Worm (Caenorhabditis elegans): ENCODE results near the gene Y77E11A.7.
A peak's percentile ranks its signal among the peaks of the same experiment; 100 is the strongest.

Gene Y77E11A.7

DNA sequence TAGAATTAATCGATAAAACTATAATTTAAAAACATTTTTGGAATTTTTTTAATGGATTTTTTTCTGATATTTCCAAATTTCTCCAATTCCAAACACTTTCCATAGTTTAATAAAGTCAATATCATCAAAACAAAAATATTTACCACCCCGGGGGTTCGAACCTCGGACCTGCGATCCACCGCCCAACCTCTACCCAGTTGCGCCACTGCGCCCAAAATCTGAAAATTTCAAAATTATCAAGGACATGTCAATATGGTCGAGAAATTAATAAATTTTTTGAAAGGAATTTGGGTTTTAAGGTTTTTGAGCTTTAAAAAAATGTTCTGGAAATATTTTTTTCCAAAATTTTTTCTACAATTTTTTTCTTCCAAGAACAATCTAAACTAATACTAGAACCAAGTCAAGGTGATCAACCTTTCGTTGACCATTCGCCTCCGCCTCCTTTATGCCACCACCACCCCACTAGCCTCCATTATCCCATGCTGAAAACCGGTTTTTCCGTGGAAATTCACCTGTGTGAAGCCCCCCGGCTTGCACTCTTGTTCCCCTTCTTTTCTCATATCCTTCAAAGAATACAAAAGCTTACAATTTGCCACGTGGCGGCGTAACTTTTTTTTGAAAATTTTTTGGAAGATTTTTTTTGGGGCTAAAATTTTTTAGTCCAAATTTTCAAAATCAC, 37.9 kb downstream of the Y77E11A.7 start (continued):
- TF ChIP-seq hlh-30 (tag; optimal IDR thresholded peaks at IDR 0.05; ENCODE audit: insufficient read depth): no peak

DNA sequence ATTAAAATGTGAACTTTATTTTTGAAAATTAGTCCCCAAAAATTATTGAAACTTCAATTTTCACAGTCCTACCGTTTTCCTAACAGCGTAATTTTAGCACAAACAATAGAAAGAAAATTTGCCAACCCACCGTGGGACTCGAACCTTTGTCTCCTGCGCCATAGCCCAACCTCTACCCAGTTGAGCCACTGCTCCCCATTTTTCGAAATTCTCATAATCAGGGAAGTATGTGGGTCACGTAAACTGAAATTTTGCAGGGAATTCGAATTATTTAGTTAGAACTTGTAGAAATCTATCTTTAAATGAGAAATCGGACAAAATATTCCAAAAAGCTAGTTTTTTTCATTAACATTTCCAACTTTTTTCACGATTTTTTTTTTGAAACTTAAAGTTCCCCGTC, 39.3 kb downstream of the Y77E11A.7 start:
- TF ChIP-seq dmd-4 (tag; optimal IDR thresholded peaks at IDR 0.05; ENCODE audit: borderline replicate concordance) (no peak), sox-2 (GFP tag; IDR thresholded peaks at IDR 0.05) (peak; percentile 6; the same call in 1 of the 2 replicates)

DNA sequence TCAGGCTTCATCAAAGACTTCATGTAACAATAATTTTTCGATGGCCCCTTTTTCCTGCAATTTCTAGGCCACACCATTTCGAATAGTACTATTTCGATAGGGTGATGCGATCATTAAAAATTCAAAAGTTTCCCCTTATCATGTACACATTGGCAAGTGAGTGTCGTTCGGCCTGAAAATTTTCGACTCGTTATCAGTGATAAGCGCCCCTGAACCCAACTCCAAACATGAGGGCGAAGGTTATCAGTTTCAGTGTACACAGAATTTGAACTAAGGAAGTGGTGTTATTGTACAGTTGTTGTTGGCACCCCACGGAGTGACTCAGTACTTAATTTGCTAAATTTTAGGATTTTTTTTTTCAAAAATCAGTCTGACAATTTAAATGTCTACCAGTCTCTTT, 40.7 kb downstream of the Y77E11A.7 start:
- TF ChIP-seq C38D4.7 (GFP tag; optimal IDR thresholded peaks at IDR 0.05) (no peak), ceh-48 (tag; optimal IDR thresholded peaks at IDR 0.05) (no peak), npax-4 (tag; optimal IDR thresholded peaks at IDR 0.05) (no peak), elt-2 (tag; optimal IDR thresholded peaks at IDR 0.05) (peak; percentile 92), ceh-24 (tag; optimal IDR thresholded peaks at IDR 0.05) (no peak)

DNA sequence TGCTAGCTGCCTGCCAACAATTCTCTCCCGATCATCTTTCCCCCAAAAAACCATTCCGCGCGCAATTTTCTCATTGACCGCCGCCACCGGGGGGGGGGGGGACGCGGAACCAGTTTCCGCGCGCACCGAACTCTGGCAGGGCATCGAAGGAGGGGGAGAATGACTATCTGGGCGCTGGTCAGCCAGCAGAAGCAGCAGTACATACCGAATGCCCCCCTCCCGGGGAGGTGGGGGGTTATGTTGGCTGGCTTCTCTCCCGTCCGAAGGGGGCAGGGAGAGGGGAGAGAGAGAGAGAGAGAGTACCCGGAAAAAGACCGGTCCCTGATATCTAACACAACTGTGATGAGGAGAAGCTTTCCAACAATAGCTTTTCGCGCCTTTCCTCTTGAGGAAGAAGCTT, 42.0 kb downstream of the Y77E11A.7 start:
- peak; percentile 41 for TF ChIP-seq ceh-6 (GFP tag; optimal IDR thresholded peaks at IDR 0.05)
- TF ChIP-seq unc-3 (GFP tag; conservative IDR thresholded peaks at IDR 0.05): 0 out of 2 replicates have a peak, but pooled peaks have one; percentile 4
- TF ChIP-seq unc-3 (tag; optimal IDR thresholded peaks at IDR 0.05): no peak
- no peak for TF ChIP-seq madf-2 (tag; optimal IDR thresholded peaks at IDR 0.05)
- TF ChIP-seq hlh-13 (GFP tag; optimal IDR thresholded peaks at IDR 0.05): peak; percentile 23

DNA sequence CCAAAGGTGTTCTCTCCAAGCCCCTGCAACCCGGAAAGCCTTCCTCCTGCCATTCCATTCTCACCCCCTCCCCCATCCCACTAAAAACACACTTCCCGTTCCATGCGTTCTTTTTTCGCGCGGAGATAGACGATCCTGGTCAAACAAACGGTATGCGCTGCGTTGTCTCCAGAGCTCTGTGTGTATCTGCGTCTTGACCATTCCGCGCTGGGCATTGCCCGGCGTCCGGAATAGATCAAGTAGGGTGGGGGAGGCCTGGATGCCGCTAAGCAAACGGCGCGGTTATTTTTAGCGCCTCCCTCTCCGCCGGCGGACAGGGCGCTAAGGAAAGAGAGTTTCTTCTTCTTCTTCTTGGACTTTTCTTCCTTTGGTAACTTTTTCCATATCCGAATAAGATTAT, 44.4 kb downstream of the Y77E11A.7 start:
- no peak for TF ChIP-seq unc-86 (tag; optimal IDR thresholded peaks at IDR 0.05)
- no peak for TF ChIP-seq ceh-18 (tag; optimal IDR thresholded peaks at IDR 0.05)
- TF ChIP-seq ref-2 (tag; optimal IDR thresholded peaks at IDR 0.05): no peak
- no peak for TF ChIP-seq unc-42 (tag; optimal IDR thresholded peaks at IDR 0.05)
- TF ChIP-seq zip-5 (tag; optimal IDR thresholded peaks at IDR 0.05): no peak
- TF ChIP-seq F13H6.1 (tag; optimal IDR thresholded peaks at IDR 0.05): no peak
- no peak for TF ChIP-seq unc-55 (GFP tag; optimal IDR thresholded peaks at IDR 0.05)
- no peak for TF ChIP-seq hlh-30 (tag; optimal IDR thresholded peaks at IDR 0.05; ENCODE audit: insufficient read depth)
- TF ChIP-seq sdc-2 (tag; optimal IDR thresholded peaks at IDR 0.05): no peak
- no peak for TF ChIP-seq pat-9 (tag; optimal IDR thresholded peaks at IDR 0.05)
- TF ChIP-seq pha-2 (tag; optimal IDR thresholded peaks at IDR 0.05): no peak
- no peak for TF ChIP-seq ceh-24 (tag; optimal IDR thresholded peaks at IDR 0.05)
- no peak for TF ChIP-seq rnt-1 (tag; optimal IDR thresholded peaks at IDR 0.05)
- no peak for TF ChIP-seq ceh-14 (tag; optimal IDR thresholded peaks at IDR 0.05)
- no peak for TF ChIP-seq ceh-31 (tag; optimal IDR thresholded peaks at IDR 0.05)

DNA sequence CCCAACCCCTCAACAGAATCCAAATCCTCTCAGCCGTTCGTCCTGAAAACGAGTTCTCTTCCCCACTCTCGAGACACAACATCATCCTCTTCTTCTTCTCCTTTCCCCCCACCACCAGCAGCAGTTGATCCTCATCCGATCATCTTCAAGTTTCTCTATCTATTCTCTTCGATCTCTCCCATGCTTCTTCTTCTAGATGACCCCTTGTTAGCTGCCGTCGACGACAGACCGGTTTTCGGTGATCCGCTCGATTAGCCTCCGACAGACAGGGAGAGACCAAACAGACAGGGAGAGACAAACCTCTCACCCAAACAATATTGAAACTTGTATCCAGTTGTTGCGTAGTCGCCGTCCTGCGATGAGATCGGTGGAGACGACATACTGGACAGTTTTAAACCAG, 48.3 kb downstream of the Y77E11A.7 start:
- TF ChIP-seq fkh-10 (GFP tag; optimal IDR thresholded peaks at IDR 0.05): no peak
- TF ChIP-seq sdc-2 (tag; optimal IDR thresholded peaks at IDR 0.05): no peak
- TF ChIP-seq gmeb-2 (tag; optimal IDR thresholded peaks at IDR 0.05): no peak
- TF ChIP-seq C08G9.2 (tag; optimal IDR thresholded peaks at IDR 0.05): no peak
- TF ChIP-seq F13H6.1 (tag; optimal IDR thresholded peaks at IDR 0.05): peak; percentile 5
- TF ChIP-seq rnt-1 (tag; optimal IDR thresholded peaks at IDR 0.05): peak; percentile 3
- TF ChIP-seq K09A11.1 (tag; optimal IDR thresholded peaks at IDR 0.05; ENCODE audit: insufficient read depth): no peak
- no peak for TF ChIP-seq unc-42 (tag; optimal IDR thresholded peaks at IDR 0.05)

DNA sequence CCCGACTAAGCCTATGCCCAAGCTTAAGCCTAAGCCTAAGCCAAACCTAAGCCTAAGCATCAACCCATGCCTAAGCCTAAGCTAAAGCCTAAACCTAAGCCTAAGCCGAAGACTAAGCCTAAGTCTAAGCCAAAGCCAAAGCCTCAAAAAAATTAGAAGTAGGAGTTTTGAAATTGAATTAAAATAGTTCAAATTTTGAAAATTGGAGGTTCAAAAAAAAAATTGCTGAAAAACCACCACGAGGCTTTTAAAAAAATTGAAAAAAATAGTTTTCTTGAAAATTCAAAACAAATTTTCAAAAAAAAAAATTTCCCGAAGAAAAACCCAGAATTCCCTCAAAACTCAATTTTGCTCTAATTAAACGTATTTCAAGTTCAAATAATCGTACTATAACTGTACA, 52.6 kb downstream of the Y77E11A.7 start:
- TF ChIP-seq ahr-1 (tag; optimal IDR thresholded peaks at IDR 0.05) (no peak), pag-3 (tag; optimal IDR thresholded peaks at IDR 0.05; ENCODE audit: borderline replicate concordance) (no peak), F13H6.1 (tag; optimal IDR thresholded peaks at IDR 0.05) (no peak), ttx-3 (tag; optimal IDR thresholded peaks at IDR 0.05) (no peak), ceh-30 (tag; optimal IDR thresholded peaks at IDR 0.05) (no peak), hlh-13 (GFP tag; optimal IDR thresholded peaks at IDR 0.05) (no peak), fax-1 (tag; optimal IDR thresholded peaks at IDR 0.05) (no peak)

Data from whole organism, late embryonic.